Worm (Caenorhabditis elegans) whole organism, midembryonic: ENCODE measurements around the gene ceh-34.

ENCODE experiments used
- T22C8.4 ChIP-seq: fragments of 200-800 bp; sonication (Bioruptor generic); IDR thresholded peaks from 2 replicates; pipeline ENCODE4 v1.3.6; 2022; ENCODE audit warnings: missing genetic modification characterization, missing compliant biosample characterization
- flt-1 ChIP-seq: fragments of 200-800 bp; sonication (Bioruptor generic); IDR thresholded peaks from 2 replicates; pipeline ENCODE4 v1.3.6; 2022; ENCODE audit warnings: missing genetic modification characterization, missing compliant biosample characterization
- med-1 ChIP-seq: sonication (generic microtip); optimal IDR thresholded peaks from 2 replicates; lab custom pipeline; 2017; ENCODE audit warnings: missing genetic modification characterization, mild to moderate bottlenecking, missing compliant biosample characterization, antibody characterized with exemption, missing genetic modification reagents; ENCODE audit not compliant: insufficient read depth
- ztf-29 ChIP-seq: fragments of 200-800 bp; sonication (Bioruptor generic); IDR thresholded peaks from 2 replicates; pipeline ENCODE4 v1.3.6; 2022; ENCODE audit warnings: missing genetic modification reagents, missing genetic modification characterization, missing compliant biosample characterization

- no peak for TF ChIP-seq flt-1
- no peak for TF ChIP-seq ztf-29 (GFP tag; lab: Robert Waterston, UW)
- TF ChIP-seq T22C8.4 (GFP tag; lab: Robert Waterston, UW), result no peak
- TF ChIP-seq med-1 (GFP tag; lab: Kevin White, UChicago), result no peak
These were observed 32.1 kb upstream of the ceh-34 start, which contains the start of gene srd-9 for ce11 chrV:5351483-5351882.
